Worm (Caenorhabditis elegans) whole organism, young adult: ENCODE results near the gene cab-1.

Experiments
- B0019.2 ChIP-seq: fragments of 200-800 bp; sonication (Bioruptor generic); conservative IDR thresholded peaks from 2 replicates; pipeline ENCODE4 v1.3.6; 2022; ENCODE audit warnings: missing genetic modification reagents, missing genetic modification characterization, missing compliant biosample characterization
- B0035.1 ChIP-seq: sonication (generic microtip); optimal IDR thresholded peaks from 2 replicates; lab custom pipeline; 2016; ENCODE audit warnings: missing genetic modification characterization, mild to moderate bottlenecking, missing compliant biosample characterization, missing genotype, missing genetic modification reagents
- D2030.7 ChIP-seq: fragments of 200-800 bp; sonication (Bioruptor generic); IDR thresholded peaks from 2 replicates; pipeline ENCODE4 v1.3.6; 2022; ENCODE audit warnings: missing genetic modification reagents, missing genetic modification characterization, missing compliant biosample characterization
- F10E7.11 ChIP-seq: sonication (generic microtip); optimal IDR thresholded peaks from 2 replicates; lab custom pipeline; 2017; ENCODE audit warnings: mild to moderate bottlenecking, missing genetic modification characterization, moderate library complexity, missing compliant biosample characterization
- F22D6.2 ChIP-seq: sonication (generic microtip); optimal IDR thresholded peaks from 2 replicates; lab custom pipeline; 2016; ENCODE audit warnings: mild to moderate bottlenecking, missing genetic modification characterization, missing compliant biosample characterization
- F33H1.4 ChIP-seq: fragments of 200-800 bp; sonication (Bioruptor generic); IDR thresholded peaks from 2 replicates; pipeline ENCODE4 v1.3.6; 2022; ENCODE audit warnings: missing genetic modification reagents, missing genetic modification characterization, missing compliant biosample characterization
- F37B4.10 ChIP-seq: fragments of 200-800 bp; sonication (Bioruptor generic); IDR thresholded peaks from 2 replicates; pipeline ENCODE4 v1.3.6; 2022; ENCODE audit warnings: missing genetic modification characterization, missing compliant biosample characterization
- F39B2.1 ChIP-seq: fragments of 200-800 bp; sonication (Bioruptor generic); IDR thresholded peaks from 2 replicates; pipeline ENCODE4 v1.3.6; 2022; ENCODE audit warnings: missing genetic modification reagents, missing genetic modification characterization, missing compliant biosample characterization
- F57A8.1 ChIP-seq: fragments of 200-800 bp; sonication (Bioruptor generic); optimal IDR thresholded peaks from 2 replicates; lab custom pipeline; 2018; ENCODE audit warnings: mild to moderate bottlenecking, missing genetic modification characterization, moderate library complexity, missing compliant biosample characterization
- Y53G8AR.9 ChIP-seq: fragments of 200-800 bp; sonication (Bioruptor generic); conservative IDR thresholded peaks from 2 replicates; pipeline ENCODE4 v1.3.6; 2022; ENCODE audit warnings: missing genetic modification reagents, missing genetic modification characterization, missing compliant biosample characterization
- Y56A3A.18 ChIP-seq: fragments of 200-800 bp; sonication (Bioruptor generic); IDR thresholded peaks from 2 replicates; pipeline ENCODE4 v1.3.6; 2022; ENCODE audit warnings: missing genetic modification reagents, missing genetic modification characterization, missing compliant biosample characterization
- akir-1 ChIP-seq: fragments of 200-800 bp; sonication (Bioruptor generic); optimal IDR thresholded peaks from 2 replicates; lab custom pipeline; 2018; ENCODE audit warnings: mild to moderate bottlenecking, missing genetic modification characterization, moderate library complexity, missing compliant biosample characterization
- attf-5 ChIP-seq: fragments of 200-800 bp; sonication (Bioruptor generic); optimal IDR thresholded peaks from 2 replicates; lab custom pipeline; 2018; ENCODE audit warnings: mild to moderate bottlenecking, missing genetic modification characterization, missing compliant biosample characterization
- bed-1 ChIP-seq: fragments of 200-800 bp; sonication (Bioruptor generic); IDR thresholded peaks from 2 replicates; pipeline ENCODE4 v1.3.6; 2022; ENCODE audit warnings: missing genetic modification reagents, missing genetic modification characterization, missing compliant biosample characterization
- ccch-3 ChIP-seq: fragments of 200-800 bp; sonication (Bioruptor generic); optimal IDR thresholded peaks from 2 replicates; lab custom pipeline; 2018; ENCODE audit warnings: mild to moderate bottlenecking, missing genetic modification characterization, missing compliant biosample characterization
- cebp-2 ChIP-seq: fragments of 200-800 bp; sonication (Bioruptor generic); IDR thresholded peaks from 2 replicates; pipeline ENCODE4 v1.3.6; 2022; ENCODE audit warnings: missing genetic modification characterization, missing compliant biosample characterization
- ceh-100 ChIP-seq: fragments of 200-800 bp; sonication (Bioruptor generic); IDR thresholded peaks from 2 replicates; pipeline ENCODE4 v1.3.6; 2022; ENCODE audit warnings: missing genetic modification reagents, missing genetic modification characterization, missing compliant biosample characterization
- ceh-58 ChIP-seq: fragments of 200-800 bp; sonication (Bioruptor generic); IDR thresholded peaks from 2 replicates; pipeline ENCODE4 v1.3.6; 2022; ENCODE audit warnings: missing genetic modification characterization, missing compliant biosample characterization
- ceh-79 ChIP-seq: sonication (generic microtip); optimal IDR thresholded peaks from 2 replicates; lab custom pipeline; 2017; ENCODE audit warnings: mild to moderate bottlenecking, missing genetic modification characterization, missing compliant biosample characterization
- ceh-91 ChIP-seq: fragments of 200-800 bp; sonication (Bioruptor generic); IDR thresholded peaks from 2 replicates; pipeline ENCODE4 v1.3.6; 2022; ENCODE audit warnings: missing genetic modification reagents, missing genetic modification characterization, missing compliant biosample characterization
- dpl-1 ChIP-seq: fragments of 150-350 bp; optimal IDR thresholded peaks from 2 replicates; lab custom pipeline; 2014; ENCODE audit warnings: missing biosample characterization, missing genetic modification reagents, missing genetic modification characterization
- egl-44 ChIP-seq: fragments of 200-800 bp; sonication (Bioruptor generic); IDR thresholded peaks from 2 replicates; pipeline ENCODE4 v1.3.6; 2022; ENCODE audit warnings: missing genetic modification reagents, missing genetic modification characterization, missing compliant biosample characterization
- egrh-3 ChIP-seq: fragments of 200-800 bp; sonication (Bioruptor generic); IDR thresholded peaks from 2 replicates; pipeline ENCODE4 v1.3.6; 2022; ENCODE audit warnings: missing genetic modification reagents, missing genetic modification characterization, missing compliant biosample characterization
- ekl-4 ChIP-seq: fragments of 200-800 bp; sonication (Bioruptor generic); IDR thresholded peaks from 2 replicates; pipeline ENCODE4 v1.3.6; 2022; ENCODE audit warnings: missing genetic modification reagents, missing genetic modification characterization, missing compliant biosample characterization
- fkh-3 ChIP-seq: sonication (generic microtip); optimal IDR thresholded peaks from 2 replicates; lab custom pipeline; 2016; ENCODE audit warnings: mild to moderate bottlenecking, missing genetic modification characterization, missing compliant biosample characterization
- hmg-1.2 ChIP-seq: fragments of 200-800 bp; sonication (Bioruptor generic); IDR thresholded peaks from 2 replicates; pipeline ENCODE4 v1.3.6; 2022; ENCODE audit warnings: missing genetic modification reagents, missing genetic modification characterization, missing compliant biosample characterization
- hsf-1 ChIP-seq: fragments of 200-800 bp; sonication (Bioruptor generic); IDR thresholded peaks from 2 replicates; pipeline ENCODE4 v1.3.6; 2022; ENCODE audit warnings: missing genetic modification reagents, missing genetic modification characterization, missing compliant biosample characterization
- lin-35 ChIP-seq, 3 experiments: fragments of 150-350 bp in 2 of 3; sonication (generic microtip) in 1 of 3; optimal IDR thresholded peaks; 2 replicates each; lab custom pipeline; 2014 to 2018; ENCODE audit warnings: missing biosample characterization in 3 of 3, missing genetic modification characterization in 3 of 3, missing genetic modification reagents in 3 of 3
- lin-40 ChIP-seq: sonication (generic microtip); optimal IDR thresholded peaks from 2 replicates; lab custom pipeline; 2016; ENCODE audit warnings: missing genetic modification characterization, mild to moderate bottlenecking, missing compliant biosample characterization, missing genotype, missing genetic modification reagents
- lin-54 ChIP-seq: fragments of 200-800 bp; sonication (Bioruptor generic); optimal IDR thresholded peaks from 2 replicates; lab custom pipeline; 2018; ENCODE audit warnings: mild to moderate bottlenecking, missing genetic modification characterization, missing compliant biosample characterization
- lsl-1 ChIP-seq: fragments of 200-800 bp; sonication (Bioruptor generic); optimal IDR thresholded peaks from 2 replicates; lab custom pipeline; 2018; ENCODE audit warnings: mild to moderate bottlenecking, missing genetic modification characterization, moderate library complexity, missing compliant biosample characterization
- madf-3 ChIP-seq: fragments of 200-800 bp; sonication (Bioruptor generic); IDR thresholded peaks from 2 replicates; pipeline ENCODE4 v1.3.6; 2022; ENCODE audit warnings: missing genetic modification reagents, missing genetic modification characterization, missing compliant biosample characterization
- madf-6 ChIP-seq: fragments of 200-800 bp; sonication (Bioruptor generic); IDR thresholded peaks from 2 replicates; pipeline ENCODE4 v1.3.6; 2022; ENCODE audit warnings: missing genetic modification reagents, missing genetic modification characterization, missing compliant biosample characterization
- madf-8 ChIP-seq: fragments of 200-800 bp; sonication (Bioruptor generic); conservative IDR thresholded peaks from 2 replicates; pipeline ENCODE4 v1.3.6; 2022; ENCODE audit warnings: missing genetic modification reagents, missing genetic modification characterization, missing compliant biosample characterization
- pbrm-1 ChIP-seq: fragments of 200-800 bp; sonication (Bioruptor generic); IDR thresholded peaks from 2 replicates; pipeline ENCODE4 v1.3.6; 2022; ENCODE audit warnings: missing genetic modification reagents, missing genetic modification characterization, missing compliant biosample characterization
- pha-4 ChIP-seq: fragments of 150-350 bp; sonication (generic microtip); optimal IDR thresholded peaks from 2 replicates; lab custom pipeline; 2014; ENCODE audit warnings: missing biosample characterization, missing genetic modification reagents, missing genetic modification characterization
- rcor-1 ChIP-seq: fragments of 200-800 bp; sonication (Bioruptor generic); IDR thresholded peaks from 2 replicates; pipeline ENCODE4 v1.3.6; 2022; ENCODE audit warnings: missing genetic modification reagents, missing genetic modification characterization, missing compliant biosample characterization
- rec-8 ChIP-seq, 2 experiments: sonication (generic microtip); optimal IDR thresholded peaks; 2 replicates each; lab custom pipeline; 2016; ENCODE audit warnings: mild to moderate bottlenecking in 2 of 2, missing genetic modification characterization in 2 of 2, missing genetic modification reagents in 2 of 2, missing genotype in 2 of 2, missing biosample characterization in 1 of 2, missing compliant biosample characterization in 1 of 2, moderate library complexity in 1 of 2
- repo-1 ChIP-seq: sonication (generic microtip); optimal IDR thresholded peaks from 2 replicates; lab custom pipeline; 2017; ENCODE audit warnings: mild to moderate bottlenecking, missing genetic modification characterization, missing compliant biosample characterization
- snpc-4 ChIP-seq, 5 experiments: fragments of 150-350 bp in 1 of 5; sonication (generic microtip) in 4 of 5; optimal IDR thresholded peaks; 2 replicates each; lab custom pipeline; 2014 to 2018; ENCODE audit warnings: missing genetic modification characterization in 5 of 5, missing biosample characterization in 3 of 5, antibody characterized with exemption in 2 of 5, mild to moderate bottlenecking in 2 of 5, missing compliant biosample characterization in 2 of 5, missing genotype in 2 of 5, moderate library complexity in 2 of 5, missing genetic modification reagents in 1 of 5
- somi-1 ChIP-seq: fragments of 200-800 bp; sonication (Bioruptor generic); optimal IDR thresholded peaks from 2 replicates; lab custom pipeline; 2018; ENCODE audit warnings: mild to moderate bottlenecking, missing genetic modification characterization, missing compliant biosample characterization
- tbx-9 ChIP-seq: sonication (generic microtip); optimal IDR thresholded peaks from 2 replicates; lab custom pipeline; 2016; ENCODE audit warnings: borderline replicate concordance, missing genetic modification characterization, inconsistent platforms, missing compliant biosample characterization
- tlf-1 ChIP-seq: fragments of 200-800 bp; sonication (Bioruptor generic); optimal IDR thresholded peaks from 2 replicates; lab custom pipeline; 2018; ENCODE audit warnings: mild to moderate bottlenecking, missing genetic modification characterization, missing compliant biosample characterization
- unc-62 ChIP-seq: fragments of 150-350 bp; optimal IDR thresholded peaks from 2 replicates; lab custom pipeline; 2014; ENCODE audit warnings: missing biosample characterization, missing genetic modification reagents, missing genetic modification characterization
- zim-3 ChIP-seq: sonication (generic microtip); optimal IDR thresholded peaks from 2 replicates; lab custom pipeline; 2017; ENCODE audit warnings: mild to moderate bottlenecking, missing genetic modification characterization, moderate library complexity, missing compliant biosample characterization
- ztf-3 ChIP-seq: fragments of 200-800 bp; sonication (Bioruptor generic); optimal IDR thresholded peaks from 2 replicates; lab custom pipeline; 2018; ENCODE audit warnings: mild to moderate bottlenecking, missing genetic modification characterization, missing compliant biosample characterization

cab-1 gene

DNA sequence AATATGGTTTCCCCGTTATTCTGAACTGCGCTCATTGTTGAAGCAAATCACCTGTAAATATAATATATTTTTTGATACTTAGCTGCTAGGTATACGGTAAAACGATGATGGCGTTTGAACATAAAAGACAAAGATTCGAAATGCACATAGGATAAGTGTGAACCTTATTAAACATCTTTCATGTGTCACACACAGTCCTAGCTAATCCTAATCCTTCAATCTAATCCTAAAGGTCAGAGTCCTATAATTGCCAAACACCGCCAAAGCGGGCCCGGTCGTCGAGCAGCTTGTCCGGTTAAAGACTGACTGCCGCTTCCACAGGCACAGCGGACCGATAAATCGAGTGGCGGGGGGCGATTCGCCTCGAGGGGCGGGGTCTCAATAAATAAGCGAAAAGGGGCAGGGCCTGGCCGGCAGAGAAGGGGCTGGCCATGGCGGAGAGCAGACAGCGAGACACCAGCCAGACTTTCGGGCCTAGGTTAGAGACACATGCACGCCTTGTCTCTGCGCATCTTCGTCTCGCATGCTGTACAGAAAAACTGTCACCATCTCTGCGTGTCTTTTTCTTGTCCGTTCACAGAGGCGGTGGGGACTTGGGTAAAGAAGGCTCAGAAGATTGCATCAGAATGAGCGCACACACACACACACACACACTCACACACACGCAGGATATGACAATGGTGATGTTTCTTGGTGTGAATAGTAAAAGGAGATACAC, 40.9 kb downstream of the cab-1 start, which contains the start of gene F57G12.1 (continued):
- TF ChIP-seq snpc-4 (GFP tag; optimal IDR thresholded peaks at IDR 0.05; lab: Kevin White, UChicago) (no peak), snpc-4 (tag; optimal IDR thresholded peaks at IDR 0.05; lab: Kevin White, UChicago) (peak in 1 of 4 experiments; percentile 50), Y53G8AR.9 (GFP tag; lab: Robert Waterston, UW) (no peak), ceh-58 (GFP tag; lab: Robert Waterston, UW) (no peak), ceh-100 (GFP tag; lab: Robert Waterston, UW) (no peak), hsf-1 (GFP tag; lab: Robert Waterston, UW) (no peak), F33H1.4 (GFP tag; lab: Robert Waterston, UW) (no peak), akir-1 (GFP tag; lab: Kevin White, UChicago) (no peak), somi-1 (GFP tag; lab: Kevin White, UChicago) (peak; percentile 22), F10E7.11 (tag; lab: Kevin White, UChicago) (no peak), lin-35 (GFP tag; optimal IDR thresholded peaks at IDR 0.05; lab: Kevin White, UChicago) (peak in 1 of 3 experiments; percentile 29), cebp-2 (GFP tag; lab: Robert Waterston, UW) (no peak), lin-40 (peak; percentile 34), B0035.1 (tag; lab: Kevin White, UChicago) (no peak), lsl-1 (no peak), F39B2.1 (no peak), madf-6 (GFP tag; lab: Robert Waterston, UW) (no peak), hmg-1.2 (GFP tag; lab: Robert Waterston, UW) (peak; percentile 80), dpl-1 (GFP tag; lab: Kevin White, UChicago) (no peak), attf-5 (peak; percentile 60), egl-44 (GFP tag; lab: Robert Waterston, UW) (peak; percentile 52; the same call in 1 of the 2 replicates), unc-62 (GFP tag; lab: Kevin White, UChicago) (peak; percentile 59), madf-8 (no peak), zim-3 (tag; lab: Kevin White, UChicago) (no peak), madf-3 (no peak), tlf-1 (no peak), Y56A3A.18 (GFP tag; lab: Robert Waterston, UW) (peak; percentile 55; the same call in 1 of the 2 replicates), tbx-9 (tag; lab: Kevin White, UChicago) (no peak), egrh-3 (GFP tag; lab: Robert Waterston, UW) (peak; percentile 89), pbrm-1 (GFP tag; lab: Robert Waterston, UW) (0 out of 2 replicates have a peak, but pooled peaks have one; percentile 47), B0019.2 (GFP tag; lab: Robert Waterston, UW) (no peak), ceh-91 (GFP tag; lab: Robert Waterston, UW) (no peak), bed-1 (no peak), F37B4.10 (GFP tag; lab: Robert Waterston, UW) (no peak), ceh-79 (tag; lab: Kevin White, UChicago) (no peak), rec-8 (tag; optimal IDR thresholded peaks at IDR 0.05; lab: Kevin White, UChicago) (no peak), lin-54 (no peak), D2030.7 (GFP tag; lab: Robert Waterston, UW) (0 out of 2 replicates have a peak, but pooled peaks have one; percentile 28), rcor-1 (GFP tag; lab: Robert Waterston, UW) (peak; percentile 22; the same call in 1 of the 2 replicates), F22D6.2 (tag; lab: Kevin White, UChicago) (no peak), F57A8.1 (no peak), ekl-4 (GFP tag; lab: Robert Waterston, UW) (0 out of 2 replicates have a peak, but pooled peaks have one; percentile 46), pha-4 (tag; lab: Kevin White, UChicago) (no peak), ccch-3 (GFP tag; lab: Kevin White, UChicago) (peak; percentile 4), repo-1 (peak; percentile 28), ztf-3 (GFP tag; lab: Kevin White, UChicago) (no peak), fkh-3 (no peak)
